Comparison of ENCODE assay signal across 3 worm cellular contexts in the genomic region with DNA sequence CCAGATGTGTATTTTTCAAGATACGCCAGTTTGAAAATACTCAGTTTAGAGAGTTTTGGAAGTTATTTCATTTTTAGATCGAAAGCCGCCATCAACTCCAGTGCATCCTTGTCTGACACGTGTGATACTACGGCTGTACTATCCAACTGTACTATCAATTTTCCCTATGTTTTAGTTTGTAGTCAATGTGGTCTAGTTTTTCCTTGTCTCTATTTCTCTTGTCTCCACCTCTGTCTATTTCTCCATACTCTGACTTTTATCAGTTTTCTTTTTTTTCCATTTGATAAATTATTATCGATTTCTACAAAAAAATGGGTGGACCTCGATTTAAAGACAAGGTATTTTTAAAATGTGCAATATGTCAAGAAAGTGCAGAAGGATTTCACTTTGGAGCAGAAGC.
A peak's percentile ranks its signal among the peaks of the same experiment; 100 is the strongest.
TF ChIP-seq lines count a peak whose summit lies in the region.

A gene (plus strand): TSS at position 205 of the 400 bp plus-strand sequence.

TF ChIP-seq in whole organism, L3 larva, 47 proteins besides CTCF, POLR2A, EP300 and RAD21:
- TF ChIP-seq elt-2 (tag; optimal IDR thresholded peaks at IDR 0.05; lab: Kevin White, UChicago) (peak; percentile 33), nhr-28 (tag; optimal IDR thresholded peaks at IDR 0.05; lab: Kevin White, UChicago) (no peak)

TF ChIP-seq in whole organism, L4 larva, 104 proteins besides CTCF, POLR2A, EP300 and RAD21:
- no peak for TF ChIP-seq nhr-102 (tag; optimal IDR thresholded peaks at IDR 0.05; lab: Kevin White, UChicago)
- TF ChIP-seq nhr-28 (tag; optimal IDR thresholded peaks at IDR 0.05; lab: Kevin White, UChicago), result peak; percentile 94

TF ChIP-seq in whole organism, late embryonic, 69 proteins besides CTCF, POLR2A, EP300 and RAD21:
- TF ChIP-seq elt-2 (tag; optimal IDR thresholded peaks at IDR 0.05; lab: Kevin White, UChicago) (peak; percentile 43), ceh-24 (tag; optimal IDR thresholded peaks at IDR 0.05; lab: Kevin White, UChicago) (no peak)
